Fruit fly (Drosophila melanogaster) whole organism, wandering third instar larva: Measurements from ENCODE around the gene MFS10.

Experiments
- Abd-B ChIP-seq: fragments of >200 bp; optimal IDR thresholded peaks from 2 replicates; lab custom pipeline; 2017; ENCODE audit warnings: missing biosample characterization, missing genetic modification characterization
- CG32264 ChIP-seq: fragments of 200-800 bp; sonication (Bioruptor generic); optimal IDR thresholded peaks from 2 replicates; lab custom pipeline; 2016; ENCODE audit warnings: missing biosample characterization, missing genetic modification characterization
- CG9705 ChIP-seq: fragments of 200-800 bp; sonication (Bioruptor generic); optimal IDR thresholded peaks from 2 replicates; lab custom pipeline; 2018; ENCODE audit warnings: missing biosample characterization, mild to moderate bottlenecking, missing genetic modification characterization
- CrebA ChIP-seq: fragments of 200-800 bp; sonication (Bioruptor generic); optimal IDR thresholded peaks from 2 replicates; lab custom pipeline; 2016; ENCODE audit warnings: missing biosample characterization, mild to moderate bottlenecking, missing genetic modification characterization, borderline replicate concordance
- Dfd ChIP-seq: fragments of >200 bp; optimal IDR thresholded peaks from 2 replicates; lab custom pipeline; 2017; ENCODE audit warnings: missing biosample characterization, missing genetic modification characterization
- Dif ChIP-seq: fragments of 200-275, 200-300 bp; sonication (Bioruptor generic); optimal IDR thresholded peaks from 2 replicates; lab custom pipeline; 2018; ENCODE audit warnings: missing biosample characterization, missing genetic modification characterization; ENCODE audit not compliant: partially characterized antibody
- GATAd ChIP-seq: sonication (Bioruptor generic); optimal IDR thresholded peaks from 2 replicates; lab custom pipeline; 2016; ENCODE audit warnings: missing biosample characterization, missing genetic modification characterization
- HLH106 ChIP-seq: fragments of 200-800 bp; optimal IDR thresholded peaks from 3 replicates; lab custom pipeline; 2019; ENCODE audit warnings: missing biosample characterization, mild to moderate bottlenecking, missing genetic modification characterization, moderate library complexity
- Hnf4 ChIP-seq: fragments of 200-800 bp; sonication (Bioruptor generic); optimal IDR thresholded peaks from 2 replicates; lab custom pipeline; 2016; ENCODE audit warnings: missing biosample characterization, mild to moderate bottlenecking, missing genetic modification characterization
- Hr78 ChIP-seq: fragments of >200 bp; optimal IDR thresholded peaks from 2 replicates; lab custom pipeline; 2017; ENCODE audit warnings: missing biosample characterization, missing genetic modification characterization
- Hr83 ChIP-seq: fragments of 200-300 bp; sonication (Bioruptor generic); optimal IDR thresholded peaks from 2 replicates; lab custom pipeline; 2016; ENCODE audit warnings: missing biosample characterization, mild to moderate bottlenecking, missing genetic modification characterization, moderate library complexity; ENCODE audit not compliant: poor library complexity, severe bottlenecking
- Jra ChIP-seq: sonication (Bioruptor generic); optimal IDR thresholded peaks from 2 replicates; lab custom pipeline; 2016; ENCODE audit warnings: missing biosample characterization, missing genetic modification characterization
- Mio ChIP-seq: sonication (Bioruptor generic); optimal IDR thresholded peaks from 2 replicates; lab custom pipeline; 2016; ENCODE audit warnings: missing biosample characterization, missing genetic modification characterization
- Myc ChIP-seq: fragments of >200 bp; optimal IDR thresholded peaks from 2 replicates; lab custom pipeline; 2017
- N ChIP-seq: fragments of >200 bp; optimal IDR thresholded peaks from 2 replicates; lab custom pipeline; 2018; ENCODE audit warnings: missing biosample characterization, missing external identifiers, missing genetic modification characterization
- OdsH ChIP-seq: fragments of 200-800 bp; sonication (Bioruptor generic); optimal IDR thresholded peaks from 2 replicates; lab custom pipeline; 2016; ENCODE audit warnings: missing biosample characterization, mild to moderate bottlenecking, missing genetic modification characterization
- Rel ChIP-seq, 2 experiments: fragments of 200-800 bp; sonication (Bioruptor generic) in 1 of 2; optimal IDR thresholded peaks; 2 replicates in 1 of 2; 3 replicates in 1 of 2; lab custom pipeline; 2016 to 2019; ENCODE audit warnings: mild to moderate bottlenecking in 2 of 2, missing biosample characterization in 2 of 2, missing genetic modification characterization in 2 of 2, moderate library complexity in 1 of 2
- Sp1 ChIP-seq: fragments of 200-800 bp; sonication (Bioruptor generic); optimal IDR thresholded peaks from 3 replicates; lab custom pipeline; 2019; ENCODE audit warnings: missing biosample characterization, mild to moderate bottlenecking, missing genetic modification characterization, moderate library complexity
- Vsx2 ChIP-seq: fragments of 200-300, 225-300 bp; sonication (Bioruptor generic); optimal IDR thresholded peaks from 2 replicates; lab custom pipeline; 2018; ENCODE audit warnings: missing biosample characterization, missing genetic modification characterization; ENCODE audit not compliant: partially characterized antibody
- br ChIP-seq: fragments of 200-800 bp; sonication (Bioruptor generic); optimal IDR thresholded peaks from 2 replicates; lab custom pipeline; 2016; ENCODE audit warnings: missing biosample characterization, missing genetic modification characterization
- brk ChIP-seq: fragments of 200-800 bp; sonication (Bioruptor generic); optimal IDR thresholded peaks from 2 replicates; lab custom pipeline; 2016; ENCODE audit warnings: missing biosample characterization, mild to moderate bottlenecking, missing genetic modification characterization
- dl ChIP-seq, 2 experiments: fragments of 175-275, 200-275 bp in 1 of 2; fragments of 200-275 bp in 1 of 2; sonication (Bioruptor generic); optimal IDR thresholded peaks; lab custom pipeline; 2018; ENCODE audit warnings: mild to moderate bottlenecking in 2 of 2, missing biosample characterization in 2 of 2, missing genetic modification characterization in 2 of 2, moderate library complexity in 2 of 2; ENCODE audit not compliant: partially characterized antibody in 2 of 2, insufficient read depth in 1 of 2
- dmrt93B ChIP-seq: fragments of 200-800 bp; sonication (Bioruptor generic); optimal IDR thresholded peaks from 2 replicates; lab custom pipeline; 2018; ENCODE audit warnings: missing biosample characterization, mild to moderate bottlenecking, missing genetic modification characterization
- dsf ChIP-seq: sonication (Bioruptor generic); optimal IDR thresholded peaks from 2 replicates; lab custom pipeline; 2016; ENCODE audit warnings: missing biosample characterization, missing genetic modification characterization, borderline replicate concordance
- ey ChIP-seq: fragments of 200-800 bp; sonication (Bioruptor generic); optimal IDR thresholded peaks from 2 replicates; lab custom pipeline; 2016; ENCODE audit warnings: missing biosample characterization, missing genetic modification characterization
- foxo ChIP-seq, 2 experiments: fragments of 200-800 bp; sonication (Bioruptor generic); optimal IDR thresholded peaks; 2 replicates in 1 of 2; 3 replicates in 1 of 2; lab custom pipeline; 2016 to 2017; ENCODE audit warnings: missing biosample characterization in 2 of 2, missing genetic modification characterization in 2 of 2
- fru ChIP-seq: fragments of 200-800 bp; sonication (Bioruptor generic); optimal IDR thresholded peaks from 3 replicates; lab custom pipeline; 2016; ENCODE audit warnings: missing biosample characterization, mild to moderate bottlenecking, missing genetic modification characterization
- h ChIP-seq: fragments of 200-800 bp; sonication (Bioruptor generic); optimal IDR thresholded peaks from 3 replicates; lab custom pipeline; 2016; ENCODE audit warnings: missing biosample characterization, mild to moderate bottlenecking, missing genetic modification characterization
- jim ChIP-seq: fragments of 175-275, 200-325 bp; sonication (Bioruptor generic); optimal IDR thresholded peaks from 2 replicates; lab custom pipeline; 2016; ENCODE audit warnings: missing biosample characterization, mild to moderate bottlenecking, missing genetic modification characterization
- lola ChIP-seq: fragments of >200 bp; optimal IDR thresholded peaks from 2 replicates; lab custom pipeline; 2017; ENCODE audit warnings: missing biosample characterization, missing genetic modification characterization
- pan ChIP-seq: fragments of >200 bp; optimal IDR thresholded peaks from 2 replicates; lab custom pipeline; 2017
- psq ChIP-seq: fragments of 200-800 bp; sonication (Bioruptor generic); optimal IDR thresholded peaks from 3 replicates; lab custom pipeline; 2017; ENCODE audit warnings: missing biosample characterization, mild to moderate bottlenecking, missing genetic modification characterization, moderate library complexity
- rgr ChIP-seq: fragments of 200-800 bp; sonication (Bioruptor generic); optimal IDR thresholded peaks from 3 replicates; lab custom pipeline; 2016; ENCODE audit warnings: missing biosample characterization, mild to moderate bottlenecking, missing genetic modification characterization
- sage ChIP-seq: fragments of 200-800 bp; sonication (Bioruptor generic); optimal IDR thresholded peaks from 2 replicates; lab custom pipeline; 2016; ENCODE audit warnings: missing biosample characterization, mild to moderate bottlenecking, missing genetic modification characterization
- sv ChIP-seq: fragments of 200-800 bp; sonication (Bioruptor generic); optimal IDR thresholded peaks from 3 replicates; lab custom pipeline; 2016; ENCODE audit warnings: missing biosample characterization, missing genetic modification characterization
- tai ChIP-seq: sonication (Bioruptor generic); optimal IDR thresholded peaks from 2 replicates; lab custom pipeline; 2016; ENCODE audit warnings: missing biosample characterization, missing genetic modification characterization
- usp ChIP-seq: fragments of >200 bp; optimal IDR thresholded peaks from 2 replicates; lab custom pipeline; 2017; ENCODE audit warnings: missing biosample characterization, missing genetic modification characterization
- woc ChIP-seq: sonication (Bioruptor generic); optimal IDR thresholded peaks from 2 replicates; lab custom pipeline; 2016; ENCODE audit warnings: missing biosample characterization, mild to moderate bottlenecking, missing genetic modification characterization

Gene MFS10

dm6 chrX:13127973-13128749, 657 bp upstream of the MFS10 start:
- TF ChIP-seq Dif (no peak), psq (GFP tag; lab: Kevin White, UChicago) (peak; percentile 11), sv (peak; percentile 6), tai (GFP tag; lab: Kevin White, UChicago) (peak; percentile 15), Sp1 (GFP tag; lab: Kevin White, UChicago) (no peak), Rel (GFP tag; optimal IDR thresholded peaks at IDR 0.05; lab: Kevin White, UChicago) (no peak), Rel (tag; optimal IDR thresholded peaks at IDR 0.05; lab: Kevin White, UChicago) (peak; percentile 99), rgr (GFP tag; lab: Kevin White, UChicago) (peak; percentile 33), lola (GFP tag; lab: Kevin White, UChicago) (no peak), N (peak; percentile 57), h (peak; percentile 36), Dfd (GFP tag; lab: Kevin White, UChicago) (peak; percentile 78), dl (GFP tag; optimal IDR thresholded peaks at IDR 0.05; lab: Kevin White, UChicago; ENCODE audit: insufficient read depth in 1 of 2, partially characterized antibody in 2 of 2) (no peak), Hnf4 (peak; percentile 45), br (peak; percentile 32), woc (GFP tag; lab: Kevin White, UChicago) (peak; percentile 40), Vsx2 (GFP tag; lab: Kevin White, UChicago) (no peak), ey (GFP tag; lab: Kevin White, UChicago) (peak; percentile 20), fru (peak; percentile 18), foxo (GFP tag; optimal IDR thresholded peaks at IDR 0.05; lab: Kevin White, UChicago) (peak in 1 of 2 experiments; percentile 51), Jra (GFP tag; lab: Kevin White, UChicago) (no peak)

- no peak for TF ChIP-seq N
- no peak for TF ChIP-seq CG9705
- TF ChIP-seq Rel (GFP tag; optimal IDR thresholded peaks at IDR 0.05; lab: Kevin White, UChicago) = no peak
- peak; percentile 2 for TF ChIP-seq Rel (tag; optimal IDR thresholded peaks at IDR 0.05; lab: Kevin White, UChicago)
- TF ChIP-seq brk = no peak
- no peak for TF ChIP-seq Hr83
- TF ChIP-seq br = peak; percentile 37
- TF ChIP-seq Hr78 (GFP tag; lab: Kevin White, UChicago) = no peak
- TF ChIP-seq OdsH (GFP tag; lab: Kevin White, UChicago) = peak; percentile 20
- no peak for TF ChIP-seq Vsx2 (GFP tag; lab: Kevin White, UChicago)
- TF ChIP-seq Jra (GFP tag; lab: Kevin White, UChicago) = no peak
- peak; percentile 40 for TF ChIP-seq rgr (GFP tag; lab: Kevin White, UChicago)
- TF ChIP-seq CG32264 (GFP tag; lab: Kevin White, UChicago) = peak; percentile 4
- peak; percentile 27 for TF ChIP-seq ey (GFP tag; lab: Kevin White, UChicago)
- no peak for TF ChIP-seq lola (GFP tag; lab: Kevin White, UChicago)
- TF ChIP-seq Dif = no peak
- no peak for TF ChIP-seq Hnf4
- TF ChIP-seq psq (GFP tag; lab: Kevin White, UChicago) = no peak
- peak; percentile 41 for TF ChIP-seq tai (GFP tag; lab: Kevin White, UChicago)
- peak; percentile 57 for TF ChIP-seq HLH106 (tag; lab: Kevin White, UChicago)
- TF ChIP-seq woc (GFP tag; lab: Kevin White, UChicago) = no peak
- TF ChIP-seq CrebA (GFP tag; lab: Kevin White, UChicago) = no peak
- no peak for TF ChIP-seq usp (GFP tag; lab: Kevin White, UChicago)
- TF ChIP-seq foxo (GFP tag; optimal IDR thresholded peaks at IDR 0.05; lab: Kevin White, UChicago) = peak in 1 of 2 experiments; percentile 33
- peak; percentile 60 for TF ChIP-seq sv
- TF ChIP-seq Sp1 (GFP tag; lab: Kevin White, UChicago) = peak; percentile 63
- TF ChIP-seq sage (GFP tag; lab: Kevin White, UChicago) = no peak
- TF ChIP-seq dl (GFP tag; optimal IDR thresholded peaks at IDR 0.05; lab: Kevin White, UChicago; ENCODE audit: insufficient read depth in 1 of 2, partially characterized antibody in 2 of 2) = no peak
- TF ChIP-seq dsf = no peak
- no peak for TF ChIP-seq Abd-B (GFP tag; lab: Kevin White, UChicago)
- peak; percentile 14 for TF ChIP-seq dmrt93B (GFP tag; lab: Kevin White, UChicago)
- TF ChIP-seq Dfd (GFP tag; lab: Kevin White, UChicago) = no peak
- TF ChIP-seq Mio (GFP tag; lab: Kevin White, UChicago) = no peak
- no peak for TF ChIP-seq Myc
- peak; percentile 41 for TF ChIP-seq fru
- TF ChIP-seq h = peak; percentile 34
- TF ChIP-seq jim (GFP tag; lab: Kevin White, UChicago) = no peak
- no peak for TF ChIP-seq pan (lab: Kevin White, UChicago)
- TF ChIP-seq GATAd (GFP tag; lab: Kevin White, UChicago) = no peak
- TF ChIP-seq, all 38 proteins: peak for 14
These were observed 1.5 kb downstream of the MFS10 start for dm6 chrX:13130175-13130822.
